Worm (Caenorhabditis elegans) whole organism, L3 larva: Measurements from ENCODE around the gene srh-303.

Source experiments
- R02D3.7 ChIP-seq: fragments of 150-350 bp; optimal IDR thresholded peaks from 2 replicates; lab custom pipeline; 2014; ENCODE audit warnings: missing biosample characterization, missing genetic modification characterization
- egl-27 ChIP-seq: sonication (generic microtip); optimal IDR thresholded peaks from 4 replicates; lab custom pipeline; 2017; ENCODE audit warnings: missing biosample characterization, missing genetic modification reagents, missing genetic modification characterization
- elt-2 ChIP-seq: sonication (generic microtip); optimal IDR thresholded peaks from 2 replicates; lab custom pipeline; 2016; ENCODE audit warnings: missing genetic modification reagents, mild to moderate bottlenecking, missing genetic modification characterization, missing compliant biosample characterization
- elt-3 ChIP-seq, 3 experiments: fragments of 150-350 bp in 1 of 3; sonication (generic microtip) in 2 of 3; optimal IDR thresholded peaks; 2 replicates in 2 of 3; 4 replicates in 1 of 3; lab custom pipeline; 2014 to 2017; ENCODE audit warnings: missing biosample characterization in 3 of 3, missing genetic modification characterization in 3 of 3
- eor-1 ChIP-seq, 2 experiments: fragments of 150-350 bp; optimal IDR thresholded peaks; 2 replicates each; lab custom pipeline; 2014 to 2018; ENCODE audit warnings: missing biosample characterization in 2 of 2, missing genetic modification characterization in 2 of 2
- fos-1 ChIP-seq: fragments of 150-350 bp; optimal IDR thresholded peaks from 2 replicates; lab custom pipeline; 2014; ENCODE audit warnings: missing biosample characterization, missing genetic modification characterization
- lin-15B ChIP-seq: fragments of 150-350 bp; optimal IDR thresholded peaks from 2 replicates; lab custom pipeline; 2014; ENCODE audit warnings: missing biosample characterization, missing genetic modification characterization
- nfya-1 ChIP-seq: sonication (generic microtip); optimal IDR thresholded peaks from 2 replicates; lab custom pipeline; 2017; ENCODE audit warnings: missing genetic modification characterization, mild to moderate bottlenecking, missing compliant biosample characterization, antibody characterized with exemption, moderate library complexity; ENCODE audit not compliant: insufficient read depth
- nhr-237 ChIP-seq: fragments of 150-350 bp; optimal IDR thresholded peaks from 2 replicates; lab custom pipeline; 2014; ENCODE audit warnings: missing biosample characterization, missing genetic modification characterization
- nhr-76 ChIP-seq: fragments of 150-350 bp; sonication (generic microtip); optimal IDR thresholded peaks from 5 replicates; lab custom pipeline; 2014; ENCODE audit warnings: missing biosample characterization, missing genetic modification characterization
- nhr-77 ChIP-seq: fragments of 150-350 bp; optimal IDR thresholded peaks from 2 replicates; lab custom pipeline; 2014; ENCODE audit warnings: missing biosample characterization, missing genetic modification characterization
- ztf-4 ChIP-seq: fragments of 150-350 bp; optimal IDR thresholded peaks from 2 replicates; lab custom pipeline; 2014; ENCODE audit warnings: missing biosample characterization, missing genetic modification characterization

DNA sequence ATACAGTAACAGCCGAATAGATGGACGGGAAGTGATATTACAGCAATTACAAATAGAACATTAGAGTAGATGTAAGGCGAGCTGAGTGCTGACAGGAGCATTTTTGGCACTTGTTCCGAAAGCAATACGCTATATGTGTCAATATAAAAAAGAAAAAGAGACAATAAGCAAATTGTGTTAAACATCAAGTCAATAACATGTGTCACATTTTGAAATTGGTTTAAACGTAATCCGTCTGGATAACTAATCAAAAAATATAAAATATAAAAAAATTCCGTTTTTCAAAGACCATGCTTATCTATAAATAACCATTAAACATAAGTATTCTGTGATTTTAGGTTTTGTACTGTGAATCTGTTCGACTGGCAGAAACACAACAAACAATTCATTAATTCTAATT, 35.8 kb upstream of the srh-303 start, which contains the start of gene srh-288:
- TF ChIP-seq ztf-4, result no peak
- no peak for TF ChIP-seq egl-27 (tag; lab: Kevin White, UChicago)
- TF ChIP-seq fos-1, result no peak
- no peak for TF ChIP-seq elt-2 (tag; lab: Kevin White, UChicago)
- TF ChIP-seq nhr-237, result no peak
- no peak for TF ChIP-seq nhr-77 (tag; lab: Kevin White, UChicago)
- TF ChIP-seq R02D3.7, result no peak
- no peak for TF ChIP-seq nhr-76 (tag; lab: Kevin White, UChicago)
- no peak for TF ChIP-seq eor-1 (tag; optimal IDR thresholded peaks at IDR 0.05; lab: Kevin White, UChicago)
- TF ChIP-seq elt-3 (tag; optimal IDR thresholded peaks at IDR 0.05; lab: Kevin White, UChicago), result no peak
- no peak for TF ChIP-seq lin-15B
- TF ChIP-seq nfya-1 (tag; lab: Kevin White, UChicago), result no peak
